Worm (Caenorhabditis elegans) whole organism, L4 larva: ENCODE results near the gene ttr-47.

Experiments
- F37D6.2 ChIP-seq: sonication (generic microtip); optimal IDR thresholded peaks from 2 replicates; lab custom pipeline; 2016; ENCODE audit warnings: mild to moderate bottlenecking, missing genetic modification characterization, missing compliant biosample characterization
- Y75B8A.6 ChIP-seq: fragments of 200-800 bp; sonication (Bioruptor generic); IDR thresholded peaks from 2 replicates; pipeline ENCODE4 v1.3.6; 2022; ENCODE audit warnings: missing genetic modification reagents, missing genetic modification characterization, missing compliant biosample characterization
- aha-1 ChIP-seq: fragments of 150-350 bp; peaks from one replicate; lab custom pipeline; 2014; ENCODE audit warnings: missing biosample characterization, missing genetic modification characterization
- arid-1 ChIP-seq: fragments of 200-800 bp; sonication (Bioruptor generic); conservative IDR thresholded peaks from 2 replicates; pipeline ENCODE4 v1.3.6; 2022; ENCODE audit warnings: missing genetic modification reagents, missing genetic modification characterization, missing compliant biosample characterization
- ceh-28 ChIP-seq: fragments of 150-350 bp; optimal IDR thresholded peaks from 2 replicates; lab custom pipeline; 2014; ENCODE audit warnings: missing biosample characterization, missing genetic modification reagents, missing genetic modification characterization
- ces-1 ChIP-seq: fragments of 150-350 bp; sonication (generic microtip); optimal IDR thresholded peaks from 4 replicates; lab custom pipeline; 2014; ENCODE audit warnings: missing biosample characterization, missing genetic modification reagents, missing genetic modification characterization
- daf-16 ChIP-seq, 3 experiments: sonication (generic microtip); optimal IDR thresholded peaks; 2 replicates each; lab custom pipeline; 2016 to 2017; ENCODE audit warnings: missing genetic modification characterization in 3 of 3, missing genetic modification reagents in 3 of 3, mild to moderate bottlenecking in 2 of 3, missing compliant biosample characterization in 2 of 3, missing biosample characterization in 1 of 3, moderate library complexity in 1 of 3
- dmd-6 ChIP-seq: fragments of 200-800 bp; sonication (Bioruptor generic); IDR thresholded peaks from 2 replicates; pipeline ENCODE4 v1.3.6; 2022; ENCODE audit warnings: missing genetic modification reagents, missing genetic modification characterization, missing compliant biosample characterization
- egl-27 ChIP-seq: sonication (generic microtip); optimal IDR thresholded peaks from 3 replicates; lab custom pipeline; 2017; ENCODE audit warnings: missing biosample characterization, missing genetic modification reagents, missing genetic modification characterization
- gei-8 ChIP-seq: fragments of 200-800 bp; sonication (Bioruptor generic); optimal IDR thresholded peaks from 2 replicates; lab custom pipeline; 2018; ENCODE audit warnings: mild to moderate bottlenecking, missing genetic modification characterization, missing compliant biosample characterization
- hlh-30 ChIP-seq: sonication (generic microtip); optimal IDR thresholded peaks from 2 replicates; lab custom pipeline; 2017; ENCODE audit warnings: antibody characterized with exemption, mild to moderate bottlenecking, missing genetic modification characterization, missing compliant biosample characterization; ENCODE audit not compliant: insufficient read depth
- lin-1 ChIP-seq: fragments of 200-800 bp; sonication (Bioruptor generic); IDR thresholded peaks from 2 replicates; pipeline ENCODE4 v1.3.6; 2022; ENCODE audit warnings: missing genetic modification reagents, missing genetic modification characterization, missing compliant biosample characterization
- lin-13 ChIP-seq: fragments of 150-350 bp; optimal IDR thresholded peaks from 2 replicates; lab custom pipeline; 2014; ENCODE audit warnings: missing biosample characterization, missing genetic modification reagents, missing genetic modification characterization
- madf-9 ChIP-seq: fragments of 200-800 bp; sonication (Bioruptor generic); conservative IDR thresholded peaks from 2 replicates; pipeline ENCODE4 v1.3.6; 2022; ENCODE audit warnings: missing genetic modification reagents, missing genetic modification characterization, missing compliant biosample characterization
- mep-1 ChIP-seq: fragments of 150-350 bp; sonication (generic microtip); optimal IDR thresholded peaks from 3 replicates; lab custom pipeline; 2014; ENCODE audit warnings: missing biosample characterization, missing genetic modification characterization
- nhr-25 ChIP-seq: sonication (generic microtip); optimal IDR thresholded peaks from 2 replicates; lab custom pipeline; 2017; ENCODE audit warnings: missing genetic modification characterization, mild to moderate bottlenecking, missing compliant biosample characterization, antibody characterized with exemption, moderate library complexity, borderline replicate concordance; ENCODE audit not compliant: insufficient read depth
- nhr-76 ChIP-seq: fragments of 150-350 bp; optimal IDR thresholded peaks from 2 replicates; lab custom pipeline; 2014; ENCODE audit warnings: missing biosample characterization, missing genetic modification characterization
- php-3 ChIP-seq: fragments of 200-800 bp; sonication (Bioruptor generic); IDR thresholded peaks from 2 replicates; pipeline ENCODE4 v1.3.6; 2022; ENCODE audit warnings: missing genetic modification reagents, missing genetic modification characterization, missing compliant biosample characterization
- sdz-12 ChIP-seq: fragments of 200-800 bp; sonication (Bioruptor generic); optimal IDR thresholded peaks from 2 replicates; lab custom pipeline; 2018; ENCODE audit warnings: mild to moderate bottlenecking, missing genetic modification characterization, missing compliant biosample characterization
- skn-1 ChIP-seq: fragments of 150-350 bp; optimal IDR thresholded peaks from 2 replicates; lab custom pipeline; 2014; ENCODE audit warnings: missing biosample characterization, missing genetic modification characterization
- snpc-1.2 ChIP-seq: fragments of 200-800 bp; sonication (Bioruptor generic); IDR thresholded peaks from 2 replicates; pipeline ENCODE4 v1.3.6; 2022; ENCODE audit warnings: missing genetic modification reagents, missing genetic modification characterization, missing compliant biosample characterization
- spr-3 ChIP-seq: fragments of 200-800 bp; sonication (Bioruptor generic); optimal IDR thresholded peaks from 2 replicates; lab custom pipeline; 2018; ENCODE audit warnings: mild to moderate bottlenecking, missing genetic modification characterization, missing compliant biosample characterization
- unc-62 ChIP-seq, 3 experiments: fragments of 150-350 bp in 1 of 3; sonication (generic microtip); optimal IDR thresholded peaks in 2 of 3; peaks in 1 of 3; 1 replicate in 1 of 3; 2 replicates in 2 of 3; lab custom pipeline; 2014 to 2017; ENCODE audit warnings: missing biosample characterization in 3 of 3, missing genetic modification characterization in 3 of 3, missing genetic modification reagents in 3 of 3, missing genotype in 1 of 3
- vab-7 ChIP-seq: fragments of 200-800 bp; sonication (Bioruptor generic); IDR thresholded peaks from 2 replicates; pipeline ENCODE4 v1.3.6; 2022; ENCODE audit warnings: missing genetic modification reagents, missing genetic modification characterization, missing compliant biosample characterization
- zfp-3 ChIP-seq: fragments of 200-800 bp; sonication (Bioruptor generic); conservative IDR thresholded peaks from 2 replicates; pipeline ENCODE4 v1.3.6; 2022; ENCODE audit warnings: missing genetic modification reagents, missing genetic modification characterization, missing compliant biosample characterization

The ttr-47 gene

ce11 chrV:8949873-8950272 is 27.0 kb downstream of the ttr-47 start:
- TF ChIP-seq vab-7 (GFP tag; lab: Robert Waterston, UW) (no peak), unc-62 (GFP tag; optimal IDR thresholded peaks at IDR 0.05 in 1 of 2; lab: Kevin White, UChicago) (peak in 1 of 2 experiments; percentile 95), unc-62 (tag; optimal IDR thresholded peaks at IDR 0.05; lab: Kevin White, UChicago) (no peak), php-3 (GFP tag; lab: Robert Waterston, UW) (0 out of 2 replicates have a peak, but pooled peaks have one; percentile 17), madf-9 (GFP tag; lab: Robert Waterston, UW) (0 out of 2 replicates have a peak, but pooled peaks have one; percentile 20)

ce11 chrV:8956387-8957095 is 33.7 kb downstream of the ttr-47 start, which contains the start of gene ttc-17:
Gene ttc-17 (plus strand): TSS chrV:8957045.
- TF ChIP-seq hlh-30 (tag; lab: Kevin White, UChicago) (peak; percentile 26), ces-1 (GFP tag; lab: Kevin White, UChicago) (no peak), spr-3 (no peak), nhr-25 (tag; lab: Kevin White, UChicago) (peak; percentile 69), unc-62 (GFP tag; optimal IDR thresholded peaks at IDR 0.05 in 1 of 2; lab: Kevin White, UChicago) (peak in 1 of 2 experiments; percentile 16), unc-62 (tag; optimal IDR thresholded peaks at IDR 0.05; lab: Kevin White, UChicago) (no peak), zfp-3 (GFP tag; lab: Robert Waterston, UW) (no peak), Y75B8A.6 (GFP tag; lab: Robert Waterston, UW) (no peak), lin-13 (no peak), snpc-1.2 (GFP tag; lab: Robert Waterston, UW) (0 out of 2 replicates have a peak, but pooled peaks have one; percentile 29), ceh-28 (tag; lab: Kevin White, UChicago) (no peak), egl-27 (tag; lab: Kevin White, UChicago) (no peak)

DNA sequence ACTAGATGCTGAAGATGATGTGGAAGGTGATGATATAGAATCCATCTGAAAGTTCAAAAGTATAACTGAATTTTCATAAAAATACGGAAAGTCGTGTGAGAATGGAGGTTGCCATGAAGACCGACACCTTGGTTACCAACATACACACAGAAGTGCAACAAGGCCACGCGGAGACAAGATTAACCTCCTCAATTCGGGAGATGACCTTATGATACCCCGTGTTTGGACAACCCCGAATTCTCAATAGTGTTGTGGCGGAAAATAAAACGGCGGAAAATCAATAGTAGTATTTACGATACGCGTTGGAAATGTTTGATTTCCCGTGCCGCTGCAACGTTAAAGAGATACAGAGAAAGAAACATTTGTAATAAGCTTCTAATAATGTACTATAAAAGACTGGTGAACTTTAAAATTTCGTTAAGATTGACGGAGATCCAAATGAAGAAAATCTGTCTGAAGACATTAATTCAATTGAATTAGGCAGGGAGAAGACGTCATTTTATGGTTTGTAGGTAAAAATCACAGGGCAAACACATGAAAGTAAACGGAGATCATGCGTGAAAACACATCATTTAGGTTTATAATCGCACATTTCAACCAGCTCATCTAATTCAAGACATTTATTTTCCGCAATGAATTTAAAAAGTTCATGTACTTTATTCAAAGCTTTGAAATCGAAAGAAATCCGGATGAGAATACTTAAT is 41.3 kb downstream of the ttr-47 start, which contains the start of gene nhr-44:
Gene nhr-44, minus strand, starts transcription at position 51 of the 704 bp plus-strand sequence.
- TF ChIP-seq dmd-6 (GFP tag; lab: Robert Waterston, UW) = no peak
- TF ChIP-seq daf-16 (GFP tag; optimal IDR thresholded peaks at IDR 0.05; lab: Kevin White, UChicago) = no peak
- TF ChIP-seq daf-16 (tag; optimal IDR thresholded peaks at IDR 0.05; lab: Kevin White, UChicago) = peak; percentile 8
- TF ChIP-seq F37D6.2 = no peak
- peak; percentile 76 for TF ChIP-seq aha-1 (tag; lab: Kevin White, UChicago)
- TF ChIP-seq hlh-30 (tag; lab: Kevin White, UChicago) = peak; percentile 46

ce11 chrV:8966086-8966485 is 43.2 kb downstream of the ttr-47 start, which contains the start of gene nhr-219:
Gene nhr-219 (minus strand): TSS chrV:8966186.
- TF ChIP-seq unc-62 (GFP tag; optimal IDR thresholded peaks at IDR 0.05 in 1 of 2; lab: Kevin White, UChicago) = peak in 1 of 2 experiments; percentile 28
- TF ChIP-seq unc-62 (tag; optimal IDR thresholded peaks at IDR 0.05; lab: Kevin White, UChicago) = no peak
- TF ChIP-seq sdz-12 (GFP tag; lab: Kevin White, UChicago) = no peak

ce11 chrV:8972271-8972670 is 49.4 kb downstream of the ttr-47 start, which contains the start of gene nhr-195:
Gene nhr-195 (minus strand): TSS chrV:8972371.
- TF ChIP-seq lin-1 = no peak
- no peak for TF ChIP-seq gei-8 (GFP tag; lab: Kevin White, UChicago)
- TF ChIP-seq skn-1 = no peak
- TF ChIP-seq arid-1 (GFP tag; lab: Robert Waterston, UW) = no peak
- TF ChIP-seq nhr-76 (tag; lab: Kevin White, UChicago) = no peak
- TF ChIP-seq mep-1 (tag; lab: Kevin White, UChicago) = no peak
